Worm (Caenorhabditis elegans) whole organism, late embryonic: ENCODE results near the gene fbxc-27.
"Not testable (repeated sequence)": the region's sequence is repeated elsewhere in the genome, so short reads cannot be mapped to it uniquely, and the experiment has no call there.

Source experiments
- C38D4.7 ChIP-seq: fragments of 200-800 bp; sonication (Bioruptor generic); optimal IDR thresholded peaks from 2 replicates; lab custom pipeline; 2018; ENCODE audit warnings: mild to moderate bottlenecking, missing genetic modification characterization, moderate library complexity, missing compliant biosample characterization
- K09A11.1 ChIP-seq: sonication (generic microtip); optimal IDR thresholded peaks from 2 replicates; lab custom pipeline; 2017; ENCODE audit warnings: antibody characterized with exemption, mild to moderate bottlenecking, missing genetic modification characterization, missing compliant biosample characterization; ENCODE audit not compliant: insufficient read depth
- T23F11.4 ChIP-seq: fragments of 200-800 bp; sonication (Bioruptor generic); optimal IDR thresholded peaks from 2 replicates; lab custom pipeline; 2018; ENCODE audit warnings: mild to moderate bottlenecking, missing genetic modification characterization, missing compliant biosample characterization
- Y22D7AL.16 ChIP-seq: sonication (generic microtip); optimal IDR thresholded peaks from 2 replicates; lab custom pipeline; 2016; ENCODE audit warnings: missing genetic modification characterization, missing compliant biosample characterization
- ahr-1 ChIP-seq: sonication (generic microtip); optimal IDR thresholded peaks from 2 replicates; lab custom pipeline; 2016; ENCODE audit warnings: missing genetic modification characterization, missing compliant biosample characterization
- ceh-14 ChIP-seq: sonication (generic microtip); optimal IDR thresholded peaks from 2 replicates; lab custom pipeline; 2016; ENCODE audit warnings: missing genotype, missing genetic modification characterization, missing compliant biosample characterization
- ceh-30 ChIP-seq: fragments of 150-350 bp; optimal IDR thresholded peaks from 2 replicates; lab custom pipeline; 2014; ENCODE audit warnings: missing biosample characterization, missing genetic modification characterization
- ceh-34 ChIP-seq: sonication (generic microtip); optimal IDR thresholded peaks from 2 replicates; lab custom pipeline; 2016; ENCODE audit warnings: mild to moderate bottlenecking, missing genetic modification characterization, missing compliant biosample characterization
- che-1 ChIP-seq: sonication (generic microtip); optimal IDR thresholded peaks from 2 replicates; lab custom pipeline; 2016; ENCODE audit warnings: mild to moderate bottlenecking, missing genetic modification characterization, missing compliant biosample characterization
- dmd-4 ChIP-seq: sonication (generic microtip); optimal IDR thresholded peaks from 2 replicates; lab custom pipeline; 2016; ENCODE audit warnings: borderline replicate concordance, missing genetic modification characterization, missing compliant biosample characterization
- dve-1 ChIP-seq: sonication (generic microtip); optimal IDR thresholded peaks from 2 replicates; lab custom pipeline; 2017; ENCODE audit warnings: antibody characterized with exemption, mild to moderate bottlenecking, missing genetic modification characterization, missing compliant biosample characterization
- elt-2 ChIP-seq: sonication (generic microtip); optimal IDR thresholded peaks from 2 replicates; lab custom pipeline; 2016; ENCODE audit warnings: missing genetic modification reagents, missing genetic modification characterization, missing compliant biosample characterization
- elt-4 ChIP-seq: sonication (generic microtip); optimal IDR thresholded peaks from 2 replicates; lab custom pipeline; 2016; ENCODE audit warnings: missing genetic modification characterization, missing compliant biosample characterization
- fax-1 ChIP-seq: sonication (generic microtip); optimal IDR thresholded peaks from 2 replicates; lab custom pipeline; 2016; ENCODE audit warnings: missing genotype, missing genetic modification characterization, missing compliant biosample characterization
- fkh-10 ChIP-seq: fragments of 150-350 bp; optimal IDR thresholded peaks from 2 replicates; lab custom pipeline; 2014; ENCODE audit warnings: missing biosample characterization, missing genetic modification reagents, missing genetic modification characterization
- hlh-30 ChIP-seq: sonication (generic microtip); optimal IDR thresholded peaks from 2 replicates; lab custom pipeline; 2017; ENCODE audit warnings: antibody characterized with exemption, missing genetic modification characterization, missing compliant biosample characterization; ENCODE audit not compliant: insufficient read depth
- hlh-6 ChIP-seq: sonication (generic microtip); optimal IDR thresholded peaks from 2 replicates; lab custom pipeline; 2016; ENCODE audit warnings: missing genotype, missing genetic modification characterization, missing compliant biosample characterization
- lim-6 ChIP-seq: sonication (generic microtip); optimal IDR thresholded peaks from 2 replicates; lab custom pipeline; 2016; ENCODE audit warnings: missing genetic modification characterization, missing compliant biosample characterization
- madf-2 ChIP-seq: sonication (generic microtip); optimal IDR thresholded peaks from 2 replicates; lab custom pipeline; 2017; ENCODE audit warnings: missing genetic modification characterization, missing compliant biosample characterization
- mec-3 ChIP-seq: sonication (generic microtip); optimal IDR thresholded peaks from 2 replicates; lab custom pipeline; 2016; ENCODE audit warnings: borderline replicate concordance, missing genetic modification characterization, missing compliant biosample characterization
- nfya-1 ChIP-seq: sonication (generic microtip); optimal IDR thresholded peaks from 2 replicates; lab custom pipeline; 2017; ENCODE audit warnings: missing genetic modification characterization, mild to moderate bottlenecking, missing compliant biosample characterization, antibody characterized with exemption, moderate library complexity
- nhr-232 ChIP-seq: sonication (generic microtip); optimal IDR thresholded peaks from 2 replicates; lab custom pipeline; 2016; ENCODE audit warnings: missing genetic modification characterization, missing compliant biosample characterization
- odd-2 ChIP-seq: sonication (generic microtip); optimal IDR thresholded peaks from 2 replicates; lab custom pipeline; 2017; ENCODE audit warnings: antibody characterized with exemption, mild to moderate bottlenecking, missing genetic modification characterization, missing compliant biosample characterization
- pag-3 ChIP-seq: sonication (generic microtip); optimal IDR thresholded peaks from 2 replicates; lab custom pipeline; 2016; ENCODE audit warnings: missing compliant biosample characterization, missing genetic modification characterization, borderline replicate concordance
- pat-9 ChIP-seq: fragments of 200-800 bp; sonication (Bioruptor generic); optimal IDR thresholded peaks from 2 replicates; lab custom pipeline; 2018; ENCODE audit warnings: mild to moderate bottlenecking, missing genetic modification characterization, moderate library complexity, missing compliant biosample characterization
- pax-1 ChIP-seq: fragments of 150-350 bp; optimal IDR thresholded peaks from 2 replicates; lab custom pipeline; 2014; ENCODE audit warnings: missing biosample characterization, missing genetic modification characterization
- pha-4 ChIP-seq: fragments of 150-350 bp; optimal IDR thresholded peaks from 2 replicates; lab custom pipeline; 2018; ENCODE audit warnings: missing biosample characterization, missing genetic modification reagents, missing genetic modification characterization
- pqm-1 ChIP-seq: sonication (generic microtip); optimal IDR thresholded peaks from 2 replicates; lab custom pipeline; 2016; ENCODE audit warnings: missing genetic modification characterization, missing compliant biosample characterization
- pros-1 ChIP-seq: fragments of 150-350 bp; optimal IDR thresholded peaks from 2 replicates; lab custom pipeline; 2014; ENCODE audit warnings: missing biosample characterization, missing genetic modification reagents, missing genetic modification characterization
- ref-2 ChIP-seq: sonication (generic microtip); optimal IDR thresholded peaks from 2 replicates; lab custom pipeline; 2016; ENCODE audit warnings: missing genetic modification characterization, missing compliant biosample characterization
- rnt-1 ChIP-seq: sonication (generic microtip); optimal IDR thresholded peaks from 2 replicates; lab custom pipeline; 2016; ENCODE audit warnings: missing genetic modification characterization, missing compliant biosample characterization
- tbx-2 ChIP-seq: sonication (generic microtip); optimal IDR thresholded peaks from 2 replicates; lab custom pipeline; 2016; ENCODE audit warnings: missing genetic modification characterization, missing compliant biosample characterization
- tbx-7 ChIP-seq: sonication (generic microtip); optimal IDR thresholded peaks from 2 replicates; lab custom pipeline; 2016; ENCODE audit warnings: missing genotype, missing genetic modification characterization, missing compliant biosample characterization
- unc-3 ChIP-seq, 2 experiments: fragments of 200-800 bp in 1 of 2; sonication (Bioruptor generic) in 1 of 2; sonication (generic microtip) in 1 of 2; conservative IDR thresholded peaks in 1 of 2; optimal IDR thresholded peaks in 1 of 2; 2 replicates each; pipeline versions ENCODE4 v1.3.6 to Lab custom; 2016 to 2022; ENCODE audit warnings: missing compliant biosample characterization in 2 of 2, missing genetic modification characterization in 2 of 2, missing genetic modification reagents in 1 of 2
- unc-42 ChIP-seq: sonication (generic microtip); optimal IDR thresholded peaks from 2 replicates; lab custom pipeline; 2016; ENCODE audit warnings: missing genotype, missing genetic modification characterization, missing compliant biosample characterization
- unc-55 ChIP-seq: sonication (generic microtip); optimal IDR thresholded peaks from 2 replicates; lab custom pipeline; 2017; ENCODE audit warnings: missing biosample characterization, missing genetic modification reagents, missing genetic modification characterization
- unc-86 ChIP-seq: sonication (generic microtip); optimal IDR thresholded peaks from 2 replicates; lab custom pipeline; 2016; ENCODE audit warnings: missing genetic modification characterization, missing compliant biosample characterization

The fbxc-27 gene

DNA sequence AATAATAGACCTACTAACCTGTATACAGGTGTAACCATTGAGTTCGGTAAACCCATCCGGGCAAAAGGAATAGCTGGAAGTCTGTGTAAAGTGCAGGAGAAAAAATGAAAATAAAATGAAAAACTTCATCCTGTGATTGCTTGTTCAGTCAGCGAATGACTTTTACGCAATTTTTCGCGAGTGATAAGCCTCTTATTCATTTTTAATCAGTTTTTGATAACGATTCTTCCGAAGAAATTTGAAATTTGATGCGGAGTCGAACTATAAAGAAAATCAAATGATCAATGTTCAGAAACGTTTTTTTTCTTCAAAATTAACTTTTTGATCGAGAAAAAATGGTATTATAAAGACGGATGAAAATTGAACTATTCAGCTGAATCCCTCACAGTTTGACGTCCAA is 13.2 kb downstream of the fbxc-27 start:
- TF ChIP-seq madf-2 (tag; lab: Kevin White, UChicago) (no peak), unc-55 (GFP tag; lab: Kevin White, UChicago) (no peak), hlh-30 (tag; lab: Kevin White, UChicago) (no peak), elt-4 (tag; lab: Kevin White, UChicago) (no peak), C38D4.7 (GFP tag; lab: Kevin White, UChicago) (no peak), nhr-232 (tag; lab: Kevin White, UChicago) (no peak), pag-3 (tag; lab: Kevin White, UChicago) (no peak), pat-9 (no peak), ceh-30 (tag; lab: Kevin White, UChicago) (no peak), T23F11.4 (GFP tag; lab: Kevin White, UChicago) (no peak), pha-4 (tag; lab: Kevin White, UChicago) (no peak), ceh-14 (no peak), hlh-6 (tag; lab: Kevin White, UChicago) (no peak), elt-2 (tag; lab: Kevin White, UChicago) (no peak), tbx-7 (tag; lab: Kevin White, UChicago) (no peak), unc-42 (tag; lab: Kevin White, UChicago) (no peak), fkh-10 (GFP tag; lab: Kevin White, UChicago) (no peak), Y22D7AL.16 (tag; lab: Kevin White, UChicago) (no peak), pros-1 (tag; lab: Kevin White, UChicago) (no peak)

DNA sequence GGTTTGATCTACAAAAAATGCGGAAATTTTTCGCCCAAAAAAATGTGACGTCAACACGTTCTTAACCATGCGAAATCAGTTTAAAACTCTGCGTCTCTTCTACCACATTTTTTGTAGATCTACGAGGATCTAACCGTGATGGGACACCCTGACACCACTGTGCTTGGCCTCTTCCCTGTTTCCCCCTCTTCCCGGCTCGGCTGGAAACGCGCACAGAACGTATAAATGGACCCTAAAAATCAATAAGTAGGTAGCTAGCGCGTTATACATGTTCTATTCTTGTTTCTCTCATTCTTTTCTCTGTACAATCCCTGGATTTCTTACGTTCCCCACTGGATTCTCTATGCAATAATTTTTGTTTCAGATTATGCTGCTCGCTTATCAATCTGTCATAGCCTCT is 14.0 kb downstream of the fbxc-27 start, which contains the start of gene fbxc-28:
fbxc-28 (plus strand) TSS at position 301 of the 400 bp plus-strand sequence.
- TF ChIP-seq pha-4 (tag; lab: Kevin White, UChicago) (no peak), ahr-1 (tag; lab: Kevin White, UChicago) (no peak), pax-1 (tag; lab: Kevin White, UChicago) (no peak)
- TF ChIP-seq, all 69 proteins: peak for 0

DNA sequence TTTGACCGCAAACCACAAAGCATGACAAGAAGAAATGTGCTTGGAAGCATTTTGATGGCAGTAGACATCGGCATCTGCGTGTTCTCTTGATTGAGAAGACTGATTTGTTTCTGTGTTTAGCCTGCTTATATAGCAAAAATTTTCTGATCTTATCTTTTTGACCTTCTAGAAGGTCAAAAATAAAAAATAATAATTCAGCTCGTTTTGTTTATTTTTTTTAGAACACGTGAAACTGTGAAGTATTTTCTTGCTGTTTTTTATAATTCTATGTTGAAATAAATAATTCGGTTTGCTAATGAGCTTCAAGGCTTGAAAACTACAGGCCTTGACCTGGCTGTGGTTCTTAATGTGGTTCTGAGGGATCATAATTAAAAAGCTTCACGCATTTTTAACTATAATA is 17.8 kb downstream of the fbxc-27 start, which contains the start of gene R07C3.13:
R07C3.13 (minus strand) TSS at position 101 of the 400 bp plus-strand sequence.
- TF ChIP-seq ceh-30 (tag; lab: Kevin White, UChicago) (no peak), unc-86 (tag; lab: Kevin White, UChicago) (no peak), ceh-34 (tag; lab: Kevin White, UChicago) (no peak), che-1 (tag; lab: Kevin White, UChicago) (no peak), mec-3 (tag; lab: Kevin White, UChicago) (no peak), pqm-1 (tag; lab: Kevin White, UChicago) (no peak), dmd-4 (tag; lab: Kevin White, UChicago) (no peak), ref-2 (tag; lab: Kevin White, UChicago) (no peak), nfya-1 (tag; lab: Kevin White, UChicago) (no peak)

DNA sequence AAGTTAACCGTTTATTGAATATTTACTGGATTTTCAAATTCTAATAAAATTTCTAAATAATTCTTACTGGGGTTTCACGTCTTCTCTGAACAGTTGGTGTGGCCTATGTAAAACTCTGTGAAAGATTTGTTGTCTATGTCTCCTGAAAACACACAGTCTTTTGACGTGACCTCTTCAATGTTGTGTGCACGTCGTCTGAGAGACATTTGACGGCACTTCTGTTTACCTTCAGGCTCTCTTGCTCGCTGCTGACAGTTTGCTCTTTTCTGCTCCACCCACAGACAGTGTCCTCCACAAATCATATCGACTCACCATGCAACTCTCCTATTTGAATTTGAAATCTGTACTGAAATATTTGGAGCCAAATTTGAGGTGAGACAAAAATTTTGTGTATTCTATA is 21.3 kb downstream of the fbxc-27 start, which contains the start of gene fbxc-34:
fbxc-34 (plus strand) TSS at position 301 of the 400 bp plus-strand sequence.
- not testable (repeated sequence) for TF ChIP-seq ceh-14; fkh-10 (GFP tag; lab: Kevin White, UChicago); K09A11.1 (tag; lab: Kevin White, UChicago)
- TF ChIP-seq, all 69 proteins: peak for 0; not testable (repeated sequence) for 69

DNA sequence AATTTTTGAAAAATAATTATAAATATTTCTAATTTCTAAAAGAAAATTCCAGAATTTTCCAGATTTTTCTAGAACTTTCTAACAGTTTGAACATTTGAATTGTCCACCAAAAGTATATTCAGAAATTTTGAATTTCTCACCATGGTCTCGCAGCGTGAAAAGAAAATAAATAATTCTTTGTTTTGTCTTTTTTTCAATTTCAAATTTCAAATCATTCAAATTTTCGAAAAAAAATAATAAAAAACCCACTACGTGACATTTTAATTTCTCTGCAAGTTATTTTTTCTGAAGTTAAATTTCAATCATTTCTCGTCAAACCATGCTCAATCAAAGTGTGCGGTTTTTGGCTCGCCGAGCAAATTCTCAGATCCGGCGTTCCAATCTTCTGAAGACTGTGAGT is 23.1 kb downstream of the fbxc-27 start, which contains the start of gene acs-15:
acs-15 (plus strand) TSS at position 301 of the 400 bp plus-strand sequence.
- TF ChIP-seq ceh-14 (no peak), unc-3 (GFP tag; conservative IDR thresholded peaks at IDR 0.05; lab: Robert Waterston, UW) (no peak), unc-3 (tag; optimal IDR thresholded peaks at IDR 0.05; lab: Kevin White, UChicago) (no peak), fax-1 (no peak), dve-1 (tag; lab: Kevin White, UChicago) (no peak), odd-2 (tag; lab: Kevin White, UChicago) (no peak), nhr-232 (tag; lab: Kevin White, UChicago) (no peak), unc-55 (GFP tag; lab: Kevin White, UChicago) (no peak), rnt-1 (tag; lab: Kevin White, UChicago) (no peak), pha-4 (tag; lab: Kevin White, UChicago) (no peak), pros-1 (tag; lab: Kevin White, UChicago) (no peak), lim-6 (tag; lab: Kevin White, UChicago) (no peak), tbx-2 (tag; lab: Kevin White, UChicago) (no peak)
